Fruit fly (Drosophila melanogaster) whole organism, embryonic: ENCODE measurements around the gene CG1172.
A peak's percentile ranks its signal among the peaks of the same experiment; 100 is the strongest.

ENCODE experiments used
- CG30431 ChIP-seq: fragments of 200-800 bp; sonication (Bioruptor generic); optimal IDR thresholded peaks from 2 replicates; lab custom pipeline; 2017; ENCODE audit warnings: missing biosample characterization, missing genetic modification characterization
- CG9215 ChIP-seq: fragments of 200-800 bp; sonication (Bioruptor generic); IDR thresholded peaks from 2 replicates; pipeline ENCODE4 v1.3.6; 2022; ENCODE audit warnings: missing biosample characterization, missing genetic modification characterization
- CTCF ChIP-seq: fragments of 200-800 bp; sonication (Bioruptor generic); optimal IDR thresholded peaks from 2 replicates; lab custom pipeline; 2017; ENCODE audit warnings: missing biosample characterization, mild to moderate bottlenecking, missing genetic modification characterization, moderate library complexity
- Dp ChIP-seq: fragments of 200-800 bp; sonication (Bioruptor generic); optimal IDR thresholded peaks from 2 replicates; lab custom pipeline; 2018; ENCODE audit warnings: missing biosample characterization, mild to moderate bottlenecking, missing genetic modification characterization, moderate library complexity
- Dref ChIP-seq: fragments of 200-800 bp; sonication (Bioruptor generic); IDR thresholded peaks from 2 replicates; pipeline ENCODE4 v1.3.6; 2022; ENCODE audit warnings: missing biosample characterization, missing genetic modification characterization
- Drgx ChIP-seq: fragments of 200-800 bp; sonication (Bioruptor generic); IDR thresholded peaks from 2 replicates; pipeline ENCODE4 v1.3.6; 2022; ENCODE audit warnings: missing biosample characterization, missing genetic modification characterization
- Sry-δ ChIP-seq: fragments of 200-800 bp; sonication (Bioruptor generic); optimal IDR thresholded peaks from 2 replicates; lab custom pipeline; 2016; ENCODE audit warnings: missing biosample characterization, missing genetic modification characterization
- peb ChIP-seq: fragments of 200-800 bp; sonication (Bioruptor generic); IDR thresholded peaks from 2 replicates; pipeline ENCODE4 v1.3.6; 2022; ENCODE audit warnings: missing biosample characterization, missing genetic modification characterization
- tgo ChIP-seq: fragments of 200-800 bp; sonication (Bioruptor generic); IDR thresholded peaks from 3 replicates; pipeline ENCODE4 v1.3.6; 2022; ENCODE audit warnings: missing biosample characterization, missing genetic modification characterization

DNA sequence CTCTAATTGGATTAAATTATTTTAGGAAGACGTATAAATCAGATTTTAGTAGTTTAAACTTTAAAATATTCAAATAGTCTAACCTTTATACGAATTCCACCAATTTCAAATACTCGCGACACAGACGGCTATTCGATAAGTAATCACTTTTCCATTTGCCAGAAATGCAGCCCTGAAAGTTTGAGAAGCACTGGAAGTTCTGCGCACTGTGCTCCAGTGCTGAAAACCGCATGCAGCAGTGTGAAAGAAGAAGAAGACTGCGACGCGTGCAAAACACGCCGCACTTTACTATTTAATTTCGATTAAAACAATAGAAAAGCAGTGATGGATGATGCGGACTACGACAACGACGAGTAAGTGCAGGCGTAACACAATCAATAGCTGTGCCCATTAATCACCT, 22.2 kb upstream of the CG1172 start, which contains the start of gene Polr2F:
- peak; percentile 70 for TF ChIP-seq CG30431 (GFP tag; lab: Kevin White, UChicago)
- TF ChIP-seq Sry-δ = peak; percentile 75
- TF ChIP-seq Dref = peak; percentile 93
- peak; percentile 63 for TF ChIP-seq Drgx
- TF ChIP-seq tgo (GFP tag; lab: Robert Waterston, UW) = peak; percentile 67; the same call in 2 of the 3 replicates
- TF ChIP-seq CTCF (GFP tag; lab: Kevin White, UChicago) = peak; percentile 44
- TF ChIP-seq peb = 0 out of 2 replicates have a peak, but pooled peaks have one; percentile 19
- TF ChIP-seq CG9215 = peak; percentile 75
- peak; percentile 95 for TF ChIP-seq Dp
